Fruit fly (Drosophila melanogaster) whole organism: ENCODE data around the gene Spx.

Source experiments
- CG8478 ChIP-seq: fragments of >200 bp; optimal IDR thresholded peaks from 2 replicates; lab custom pipeline; 2018; ENCODE audit warnings: inconsistent platforms
- usp ChIP-seq: fragments of >200 bp; optimal IDR thresholded peaks from 2 replicates; lab custom pipeline; 2017; ENCODE audit warnings: missing biosample characterization, missing genetic modification characterization, mixed read lengths

DNA sequence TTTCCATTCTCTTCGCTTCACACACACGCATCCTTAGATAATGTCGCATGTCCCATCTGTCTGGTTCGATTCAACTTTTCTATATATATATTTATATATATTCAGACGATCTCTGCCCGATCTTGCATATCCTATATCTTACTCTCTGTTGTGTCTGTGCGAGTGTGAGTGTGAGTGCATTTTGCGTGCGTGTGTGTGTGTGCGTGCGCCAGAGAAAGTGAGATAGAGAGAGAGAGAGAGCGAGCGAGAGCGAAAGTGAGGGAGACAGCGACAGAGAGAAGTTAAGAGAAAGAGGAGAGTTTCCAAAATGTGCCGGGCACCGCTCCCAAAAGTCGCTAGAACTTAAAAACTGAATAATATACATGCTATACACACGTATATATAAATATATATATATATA lies 23.9 kb upstream of the Spx start:
- TF ChIP-seq usp (GFP tag; lab: Kevin White, UChicago) (no peak), CG8478 (lab: Kevin White, UChicago) (no peak)
